Fruit fly (Drosophila melanogaster): ENCODE data around the gene Tsp39D.

Tsp39D gene

DNA sequence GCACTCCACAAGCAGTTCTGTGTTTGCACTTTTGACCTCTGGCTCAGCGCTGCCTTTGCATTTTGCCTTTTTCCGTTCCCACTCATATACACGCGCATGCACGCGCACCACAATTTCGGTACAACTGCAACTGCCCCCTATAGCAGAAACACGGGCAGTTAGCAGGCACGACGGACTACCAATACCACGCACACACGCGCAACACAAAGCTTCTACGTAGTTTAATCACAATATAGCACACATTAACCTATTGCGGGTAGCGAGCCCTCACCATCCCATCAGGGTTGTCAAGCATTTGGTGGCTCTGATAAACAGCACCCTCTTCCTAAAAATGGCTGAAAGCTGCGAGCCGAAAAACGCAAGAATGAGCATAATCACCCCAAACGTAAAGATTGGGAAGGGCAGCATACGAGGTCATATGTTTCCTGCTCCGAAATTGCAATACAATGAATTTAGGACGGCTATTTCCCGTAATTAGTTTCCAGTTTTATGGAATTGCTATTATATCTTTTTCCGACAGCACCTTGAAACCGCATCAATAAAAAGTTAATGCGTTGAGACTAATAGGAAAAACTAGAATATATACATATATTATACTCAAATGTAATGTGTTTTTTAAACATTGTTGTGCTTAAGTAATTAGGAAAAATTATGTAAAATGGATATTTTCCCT is 34.5 kb upstream of the Tsp39D start, which contains the start of gene Mondo (continued):
- no peak for TF ChIP-seq Abd-B (GFP tag; optimal IDR thresholded peaks at IDR 0.05)
- TF ChIP-seq CG17912 (GFP tag; optimal IDR thresholded peaks at IDR 0.05): no peak
- peak; percentile 57 for TF ChIP-seq CoRest (tag; optimal IDR thresholded peaks at IDR 0.05)
- no peak for TF ChIP-seq Tbp (GFP tag; optimal IDR thresholded peaks at IDR 0.05)
- no peak for TF ChIP-seq CG18764 (GFP tag; optimal IDR thresholded peaks at IDR 0.05)
- peak in 1 of 2 experiments; percentile 31 for TF ChIP-seq bsh (GFP tag; optimal IDR thresholded peaks at IDR 0.05)
- TF ChIP-seq Fer3 (tag; optimal IDR thresholded peaks at IDR 0.05): peak; percentile 40
- no peak for TF ChIP-seq gsb (GFP tag; IDR thresholded peaks at IDR 0.05)
- TF ChIP-seq toy (GFP tag; IDR thresholded peaks at IDR 0.05): no peak
- peak; percentile 84 for TF ChIP-seq MESR4 (GFP tag; optimal IDR thresholded peaks at IDR 0.05)
- no peak for TF ChIP-seq pros (GFP tag; optimal IDR thresholded peaks at IDR 0.05)
- no peak for TF ChIP-seq sim (GFP tag; IDR thresholded peaks at IDR 0.05)
- peak; percentile 12 for TF ChIP-seq HmgD (GFP tag; optimal IDR thresholded peaks at IDR 0.05)
- TF ChIP-seq cad (GFP tag; optimal IDR thresholded peaks at IDR 0.05): no peak
- no peak for TF ChIP-seq dimm (GFP tag; IDR thresholded peaks at IDR 0.05)
- peak; percentile 51 for TF ChIP-seq CG12391 (tag; optimal IDR thresholded peaks at IDR 0.05)
- TF ChIP-seq CG34224 (GFP tag; IDR thresholded peaks at IDR 0.05; ENCODE audit: partially characterized antibody): peak; percentile 3; the same call in 1 of the 3 replicates
- 0 out of 4 replicates have a peak, but pooled peaks have one; percentile 10 for TF ChIP-seq Dll (GFP tag; IDR thresholded peaks at IDR 0.05; ENCODE audit: partially characterized antibody)
- peak; percentile 10 for TF ChIP-seq CG8944 (GFP tag; optimal IDR thresholded peaks at IDR 0.05)
- TF ChIP-seq zen2 (GFP tag; IDR thresholded peaks at IDR 0.05; ENCODE audit: partially characterized antibody): no peak
- no peak for TF ChIP-seq chn (GFP tag; optimal IDR thresholded peaks at IDR 0.05)
- TF ChIP-seq CG33557 (GFP tag; optimal IDR thresholded peaks at IDR 0.05): no peak
- peak; percentile 84 for TF ChIP-seq row (GFP tag; IDR thresholded peaks at IDR 0.05)
- TF ChIP-seq az2 (GFP tag; optimal IDR thresholded peaks at IDR 0.05): no peak
- TF ChIP-seq CG5245 (GFP tag; optimal IDR thresholded peaks at IDR 0.05): no peak
- TF ChIP-seq Six4 (GFP tag; optimal IDR thresholded peaks at IDR 0.05): no peak
- no peak for TF ChIP-seq Mrtf (GFP tag; IDR thresholded peaks at IDR 0.05)
- TF ChIP-seq onecut (GFP tag; IDR thresholded peaks at IDR 0.05): no peak
- no peak for TF ChIP-seq fru (optimal IDR thresholded peaks at IDR 0.05)
- peak; percentile 36 for TF ChIP-seq fd96Cb (tag; optimal IDR thresholded peaks at IDR 0.05)
- TF ChIP-seq CG1792 (GFP tag; optimal IDR thresholded peaks at IDR 0.05): no peak
- TF ChIP-seq CkIIα-i1 (GFP tag; IDR thresholded peaks at IDR 0.05): no peak
- TF ChIP-seq Bdp1 (GFP tag; optimal IDR thresholded peaks at IDR 0.05): no peak
- no peak for TF ChIP-seq Gsc (GFP tag; IDR thresholded peaks at IDR 0.05)
- no peak for TF ChIP-seq Neu2 (GFP tag; optimal IDR thresholded peaks at IDR 0.05; ENCODE audit: borderline replicate concordance)
- no peak for TF ChIP-seq CG5180 (GFP tag; optimal IDR thresholded peaks at IDR 0.05)
- TF ChIP-seq CG9876 (GFP tag; optimal IDR thresholded peaks at IDR 0.05): peak; percentile 10
- TF ChIP-seq CG1529 (GFP tag; optimal IDR thresholded peaks at IDR 0.05): no peak
- TF ChIP-seq CG8359 (GFP tag; optimal IDR thresholded peaks at IDR 0.05; ENCODE audit: borderline replicate concordance): no peak
- TF ChIP-seq CG15696 (tag; optimal IDR thresholded peaks at IDR 0.05): peak; percentile 40
- TF ChIP-seq Drgx (GFP tag; IDR thresholded peaks at IDR 0.05): no peak
- TF ChIP-seq ftz-f1 (GFP tag; optimal IDR thresholded peaks at IDR 0.05): peak; percentile 96
- TF ChIP-seq tio (GFP tag; optimal IDR thresholded peaks at IDR 0.05): no peak
- no peak for TF ChIP-seq NK7.1 (GFP tag; optimal IDR thresholded peaks at IDR 0.05)
- no peak for TF ChIP-seq unc-4 (GFP tag; IDR thresholded peaks at IDR 0.05; ENCODE audit: partially characterized antibody)
- peak; percentile 15 for TF ChIP-seq CG8388 (GFP tag; optimal IDR thresholded peaks at IDR 0.05)
- TF ChIP-seq CG13123 (GFP tag; optimal IDR thresholded peaks at IDR 0.05): no peak
- no peak for TF ChIP-seq CG8089 (GFP tag; optimal IDR thresholded peaks at IDR 0.05)
- TF ChIP-seq CG3838 (GFP tag; optimal IDR thresholded peaks at IDR 0.05): no peak
- peak; percentile 29 for TF ChIP-seq CG17186 (GFP tag; optimal IDR thresholded peaks at IDR 0.05)

Data from whole organism, embryonic.